Fruit fly (Drosophila melanogaster) whole organism, embryonic: Measurements from ENCODE around the gene S-Lap4.

Experiments used
- Atf-2 ChIP-seq: fragments of 200-800 bp; sonication (Bioruptor generic); optimal IDR thresholded peaks from 2 replicates; lab custom pipeline; 2016; ENCODE audit warnings: missing biosample characterization, missing genetic modification characterization
- CG10147 ChIP-seq: fragments of 200-800 bp; sonication (Bioruptor generic); optimal IDR thresholded peaks from 2 replicates; lab custom pipeline; 2019; ENCODE audit warnings: missing biosample characterization, mild to moderate bottlenecking, missing genetic modification characterization, moderate library complexity
- CG10209 ChIP-seq: fragments of 200-800 bp; sonication (Bioruptor generic); optimal IDR thresholded peaks from 3 replicates; lab custom pipeline; 2017; ENCODE audit warnings: missing biosample characterization, mild to moderate bottlenecking, missing genetic modification characterization, missing genetic modification reagents
- CG10431 ChIP-seq: fragments of 200-800 bp; sonication (Bioruptor generic); optimal IDR thresholded peaks from 3 replicates; lab custom pipeline; 2018; ENCODE audit warnings: missing biosample characterization, mild to moderate bottlenecking, missing genetic modification characterization
- CG10959 ChIP-seq: fragments of 200-800 bp; sonication (Bioruptor generic); IDR thresholded peaks from 2 replicates; pipeline ENCODE4 v1.3.6; 2022; ENCODE audit warnings: missing biosample characterization, missing genetic modification characterization
- CG11695 ChIP-seq: fragments of 200-800 bp; sonication (Bioruptor generic); IDR thresholded peaks from 3 replicates; pipeline ENCODE4 v1.3.6; 2022; ENCODE audit warnings: missing biosample characterization, missing genetic modification characterization
- CG12104 ChIP-seq: fragments of 200-800 bp; sonication (Bioruptor generic); optimal IDR thresholded peaks from 3 replicates; lab custom pipeline; 2016; ENCODE audit warnings: missing biosample characterization, missing genetic modification characterization
- CG14014 ChIP-seq: fragments of 200-800 bp; sonication (Bioruptor generic); IDR thresholded peaks from 2 replicates; pipeline ENCODE4 v1.3.6; 2022; ENCODE audit warnings: missing biosample characterization, missing genetic modification characterization
- CG14860 ChIP-seq: fragments of 200-800 bp; sonication (Bioruptor generic); IDR thresholded peaks from 3 replicates; pipeline ENCODE4 v1.3.6; 2022; ENCODE audit warnings: missing biosample characterization, missing genetic modification characterization; ENCODE audit not compliant: partially characterized antibody
- CG17359 ChIP-seq: fragments of 200-800 bp; sonication (Bioruptor generic); optimal IDR thresholded peaks from 3 replicates; lab custom pipeline; 2018; ENCODE audit warnings: missing biosample characterization, mild to moderate bottlenecking, missing genetic modification characterization, moderate library complexity
- CG2202 ChIP-seq: fragments of 200-800 bp; sonication (Bioruptor generic); optimal IDR thresholded peaks from 2 replicates; lab custom pipeline; 2018; ENCODE audit warnings: missing biosample characterization, mild to moderate bottlenecking, missing genetic modification characterization
- CG2875 ChIP-seq: fragments of 200-800 bp; sonication (Bioruptor generic); optimal IDR thresholded peaks from 2 replicates; lab custom pipeline; 2017; ENCODE audit warnings: missing biosample characterization, mild to moderate bottlenecking, missing genetic modification characterization, missing genetic modification reagents
- CG30403 ChIP-seq: fragments of 200-800 bp; sonication (Bioruptor generic); optimal IDR thresholded peaks from 3 replicates; lab custom pipeline; 2016; ENCODE audit warnings: missing biosample characterization, missing genetic modification characterization
- CG31441 ChIP-seq: fragments of 200-800 bp; sonication (Bioruptor generic); IDR thresholded peaks from 2 replicates; pipeline ENCODE4 v1.3.6; 2022; ENCODE audit warnings: missing biosample characterization, missing genetic modification characterization
- CG32767 ChIP-seq: fragments of 200-800 bp; sonication (Bioruptor generic); IDR thresholded peaks from 2 replicates; pipeline ENCODE4 v1.3.6; 2022; ENCODE audit warnings: missing biosample characterization, missing genetic modification characterization
- CG4282 ChIP-seq: fragments of 200-800 bp; sonication (Bioruptor generic); optimal IDR thresholded peaks from 2 replicates; lab custom pipeline; 2016; ENCODE audit warnings: missing biosample characterization, missing genetic modification characterization
- CG4854 ChIP-seq: fragments of 200-800 bp; sonication (Bioruptor generic); optimal IDR thresholded peaks from 2 replicates; lab custom pipeline; 2016; ENCODE audit warnings: missing biosample characterization, missing genetic modification characterization, inconsistent platforms
- CG6765 ChIP-seq: fragments of 200-800 bp; sonication (Bioruptor generic); optimal IDR thresholded peaks from 3 replicates; lab custom pipeline; 2017; ENCODE audit warnings: missing biosample characterization, mild to moderate bottlenecking, missing genetic modification characterization
- CG6813 ChIP-seq: fragments of 200-800 bp; sonication (Bioruptor generic); optimal IDR thresholded peaks from 2 replicates; lab custom pipeline; 2017; ENCODE audit warnings: missing biosample characterization, missing genetic modification characterization, mild to moderate bottlenecking, moderate library complexity, missing genetic modification reagents
- CG8281 ChIP-seq: fragments of 200-800 bp; sonication (Bioruptor generic); optimal IDR thresholded peaks from 2 replicates; lab custom pipeline; 2018; ENCODE audit warnings: missing biosample characterization, mild to moderate bottlenecking, missing genetic modification characterization, moderate library complexity
- CG8290 ChIP-seq, 3 experiments: fragments of 200-800 bp; sonication (Bioruptor generic); optimal IDR thresholded peaks; 2 replicates each; lab custom pipeline; 2016 to 2019; ENCODE audit warnings: missing biosample characterization in 3 of 3, missing genetic modification characterization in 3 of 3, mild to moderate bottlenecking in 2 of 3, moderate library complexity in 1 of 3
- D ChIP-seq, 2 experiments: fragments of 200-800 bp in 1 of 2; fragments of >200 bp in 1 of 2; sonication (Bioruptor generic) in 1 of 2; optimal IDR thresholded peaks; 2 replicates in 1 of 2; 3 replicates in 1 of 2; lab custom pipeline; 2017; ENCODE audit warnings: mild to moderate bottlenecking in 1 of 2, missing biosample characterization in 1 of 2, missing genetic modification characterization in 1 of 2, missing genetic modification reagents in 1 of 2
- Ets65A ChIP-seq: fragments of 200-800 bp; sonication (Bioruptor generic); peaks from one replicate; lab custom pipeline; 2016; ENCODE audit warnings: missing biosample characterization, missing genetic modification characterization
- Fer1 ChIP-seq: fragments of 200-800 bp; sonication (Bioruptor generic); optimal IDR thresholded peaks from 2 replicates; lab custom pipeline; 2017; ENCODE audit warnings: missing biosample characterization, mild to moderate bottlenecking, missing genetic modification characterization
- HLHmδ ChIP-seq: fragments of 200-800 bp; sonication (Bioruptor generic); optimal IDR thresholded peaks from 2 replicates; lab custom pipeline; 2018; ENCODE audit warnings: missing biosample characterization, mild to moderate bottlenecking, missing genetic modification characterization, moderate library complexity
- Hand ChIP-seq: fragments of 200-800 bp; sonication (Bioruptor generic); optimal IDR thresholded peaks from 2 replicates; lab custom pipeline; 2017; ENCODE audit warnings: mild to moderate bottlenecking, missing biosample characterization, missing genetic modification reagents, missing genetic modification characterization
- Hmr ChIP-seq: fragments of 200-800 bp; sonication (Bioruptor generic); optimal IDR thresholded peaks from 3 replicates; lab custom pipeline; 2017; ENCODE audit warnings: mild to moderate bottlenecking, missing biosample characterization, missing genetic modification reagents, missing genetic modification characterization
- Oli ChIP-seq: fragments of 200-800 bp; sonication (Bioruptor generic); optimal IDR thresholded peaks from 2 replicates; lab custom pipeline; 2018; ENCODE audit warnings: missing biosample characterization, mild to moderate bottlenecking, missing genetic modification characterization, moderate library complexity
- PHDP ChIP-seq: fragments of 200-800 bp; sonication (Bioruptor generic); optimal IDR thresholded peaks from 3 replicates; lab custom pipeline; 2018; ENCODE audit warnings: missing biosample characterization, mild to moderate bottlenecking, missing genetic modification characterization, moderate library complexity
- Rfx ChIP-seq: fragments of 200-800 bp; sonication (Bioruptor generic); IDR thresholded peaks from 2 replicates; pipeline ENCODE4 v1.3.6; 2022; ENCODE audit warnings: missing biosample characterization, missing genetic modification characterization
- Rx ChIP-seq: fragments of 200-800 bp; sonication (Bioruptor generic); IDR thresholded peaks from 2 replicates; pipeline ENCODE4 v1.3.6; 2022; ENCODE audit warnings: missing biosample characterization, missing genetic modification characterization
- Sox102F ChIP-seq: fragments of 200-800 bp; sonication (Bioruptor generic); optimal IDR thresholded peaks from 2 replicates; lab custom pipeline; 2018; ENCODE audit warnings: missing biosample characterization, mild to moderate bottlenecking, missing genetic modification characterization, moderate library complexity
- TFAM ChIP-seq: fragments of 200-800 bp; sonication (Bioruptor generic); optimal IDR thresholded peaks from 2 replicates; lab custom pipeline; 2017; ENCODE audit warnings: missing biosample characterization, missing genetic modification characterization, inconsistent platforms
- Trl ChIP-seq, 3 experiments: fragments of >200 bp in 2 of 3; fragments of 200-800 bp in 1 of 3; sonication (Bioruptor generic) in 1 of 3; optimal IDR thresholded peaks; 2 replicates in 1 of 3; 3 replicates in 2 of 3; lab custom pipeline; 2016 to 2017; ENCODE audit warnings: missing biosample characterization in 1 of 3, missing genetic modification characterization in 1 of 3
- abd-A ChIP-seq: fragments of 200-800 bp; sonication (Bioruptor generic); optimal IDR thresholded peaks from 3 replicates; lab custom pipeline; 2019; ENCODE audit warnings: missing biosample characterization, mild to moderate bottlenecking, missing genetic modification characterization, moderate library complexity
- caup ChIP-seq: fragments of 200-800 bp; sonication (Bioruptor generic); optimal IDR thresholded peaks from 3 replicates; lab custom pipeline; 2017; ENCODE audit warnings: missing biosample characterization, mild to moderate bottlenecking, missing genetic modification characterization, moderate library complexity; ENCODE audit not compliant: severe bottlenecking
- cwo ChIP-seq: fragments of 200-800 bp; sonication (Bioruptor generic); optimal IDR thresholded peaks from 3 replicates; lab custom pipeline; 2017; ENCODE audit warnings: missing biosample characterization, missing genetic modification characterization, mild to moderate bottlenecking, moderate library complexity, missing genetic modification reagents
- dati ChIP-seq: fragments of 200-800 bp; sonication (Bioruptor generic); IDR thresholded peaks from 2 replicates; pipeline ENCODE4 v1.3.6; 2022; ENCODE audit warnings: missing biosample characterization, missing genetic modification characterization
- ewg ChIP-seq: fragments of 200-800 bp; sonication (Bioruptor generic); optimal IDR thresholded peaks from 3 replicates; lab custom pipeline; 2017; ENCODE audit warnings: mild to moderate bottlenecking, missing biosample characterization, missing genetic modification reagents, missing genetic modification characterization
- fd64A ChIP-seq: fragments of 200-800 bp; sonication (Bioruptor generic); optimal IDR thresholded peaks from 3 replicates; lab custom pipeline; 2018; ENCODE audit warnings: missing biosample characterization, mild to moderate bottlenecking, missing genetic modification characterization
- gsb-n ChIP-seq: fragments of 200-800 bp; sonication (Bioruptor generic); optimal IDR thresholded peaks from 3 replicates; lab custom pipeline; 2018; ENCODE audit warnings: missing biosample characterization, mild to moderate bottlenecking, missing genetic modification characterization
- lab ChIP-seq: fragments of 200-800 bp; sonication (Bioruptor generic); optimal IDR thresholded peaks from 3 replicates; lab custom pipeline; 2017; ENCODE audit warnings: missing biosample characterization, missing genetic modification characterization, mild to moderate bottlenecking, moderate library complexity, missing genetic modification reagents
- lbe ChIP-seq: fragments of 200-800 bp; sonication (Bioruptor generic); optimal IDR thresholded peaks from 2 replicates; lab custom pipeline; 2016; ENCODE audit warnings: missing biosample characterization, mild to moderate bottlenecking, missing genetic modification characterization
- mam ChIP-seq: fragments of 200-800 bp; sonication (Bioruptor generic); optimal IDR thresholded peaks from 3 replicates; lab custom pipeline; 2016; ENCODE audit warnings: missing biosample characterization, missing genetic modification characterization
- nmo ChIP-seq: fragments of 200-800 bp; sonication (Bioruptor generic); optimal IDR thresholded peaks from 2 replicates; lab custom pipeline; 2018; ENCODE audit warnings: missing biosample characterization, mild to moderate bottlenecking, missing genetic modification characterization, moderate library complexity
- pfk ChIP-seq: fragments of 200-800 bp; sonication (Bioruptor generic); optimal IDR thresholded peaks from 2 replicates; lab custom pipeline; 2018; ENCODE audit warnings: missing biosample characterization, mild to moderate bottlenecking, missing genetic modification characterization, moderate library complexity
- ranshi ChIP-seq: fragments of 200-800 bp; sonication (Bioruptor generic); IDR thresholded peaks from 2 replicates; pipeline ENCODE4 v1.3.6; 2022; ENCODE audit warnings: missing biosample characterization, missing genetic modification characterization
- tgo ChIP-seq: fragments of 200-800 bp; sonication (Bioruptor generic); IDR thresholded peaks from 3 replicates; pipeline ENCODE4 v1.3.6; 2022; ENCODE audit warnings: missing biosample characterization, missing genetic modification characterization

Gene S-Lap4

DNA sequence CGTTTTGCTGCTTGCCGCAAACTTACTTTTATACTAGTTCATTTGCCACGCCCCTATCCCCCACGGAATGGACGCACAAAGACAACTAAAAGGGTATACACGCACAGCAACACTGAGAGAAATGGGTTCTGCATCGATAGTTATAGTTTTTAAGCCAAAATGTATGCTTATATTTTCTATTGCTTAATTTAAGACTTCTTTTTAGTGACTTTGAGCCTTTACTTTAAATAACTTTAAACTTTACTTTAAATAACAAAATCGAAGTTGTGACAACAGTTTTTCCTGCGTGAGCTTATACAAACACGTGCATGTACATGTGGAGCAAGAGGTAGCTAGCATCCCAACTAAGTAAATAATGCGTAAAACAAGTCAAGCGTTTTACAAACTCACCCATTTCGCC is 8.2 kb upstream of the S-Lap4 start (continued):
- TF ChIP-seq lab (GFP tag; lab: Kevin White, UChicago) (peak; percentile 57), Sox102F (GFP tag; lab: Kevin White, UChicago) (peak; percentile 6), Atf-2 (GFP tag; lab: Kevin White, UChicago) (no peak), CG32767 (0 out of 2 replicates have a peak, but pooled peaks have one; percentile 19), CG14014 (GFP tag; lab: Robert Waterston, UW) (0 out of 2 replicates have a peak, but pooled peaks have one; percentile 33), CG11695 (peak; percentile 37; the same call in 1 of the 3 replicates), Oli (tag; lab: Kevin White, UChicago) (peak; percentile 8), Hand (GFP tag; lab: Kevin White, UChicago) (peak; percentile 2), cwo (GFP tag; lab: Kevin White, UChicago) (peak; percentile 64), Rfx (GFP tag; lab: Robert Waterston, UW) (peak; percentile 29; the same call in 1 of the 2 replicates), CG10147 (GFP tag; lab: Kevin White, UChicago) (peak; percentile 15), CG31441 (GFP tag; lab: Robert Waterston, UW) (0 out of 2 replicates have a peak, but pooled peaks have one; percentile 18), PHDP (tag; lab: Kevin White, UChicago) (peak; percentile 4), CG2202 (tag; lab: Kevin White, UChicago) (no peak), CG8281 (tag; lab: Kevin White, UChicago) (peak; percentile 5), CG6813 (GFP tag; lab: Kevin White, UChicago) (no peak), TFAM (GFP tag; lab: Kevin White, UChicago) (no peak), tgo (GFP tag; lab: Robert Waterston, UW) (peak; percentile 42; the same call in 1 of the 3 replicates), CG6765 (no peak), gsb-n (no peak), mam (GFP tag; lab: Kevin White, UChicago) (peak; percentile 32), dati (GFP tag; lab: Robert Waterston, UW) (no peak), caup (peak; percentile 15), nmo (GFP tag; lab: Kevin White, UChicago) (peak; percentile 1), Ets65A (GFP tag; lab: Kevin White, UChicago) (peak; percentile 89), ranshi (GFP tag; lab: Robert Waterston, UW) (0 out of 2 replicates have a peak, but pooled peaks have one; percentile 22), CG30403 (GFP tag; lab: Kevin White, UChicago) (peak; percentile 19), Fer1 (GFP tag; lab: Kevin White, UChicago) (peak; percentile 49), D (optimal IDR thresholded peaks at IDR 0.05; lab: Kevin White, UChicago) (no peak), D (GFP tag; optimal IDR thresholded peaks at IDR 0.05; lab: Kevin White, UChicago) (no peak), CG17359 (tag; lab: Kevin White, UChicago) (peak; percentile 42)

DNA sequence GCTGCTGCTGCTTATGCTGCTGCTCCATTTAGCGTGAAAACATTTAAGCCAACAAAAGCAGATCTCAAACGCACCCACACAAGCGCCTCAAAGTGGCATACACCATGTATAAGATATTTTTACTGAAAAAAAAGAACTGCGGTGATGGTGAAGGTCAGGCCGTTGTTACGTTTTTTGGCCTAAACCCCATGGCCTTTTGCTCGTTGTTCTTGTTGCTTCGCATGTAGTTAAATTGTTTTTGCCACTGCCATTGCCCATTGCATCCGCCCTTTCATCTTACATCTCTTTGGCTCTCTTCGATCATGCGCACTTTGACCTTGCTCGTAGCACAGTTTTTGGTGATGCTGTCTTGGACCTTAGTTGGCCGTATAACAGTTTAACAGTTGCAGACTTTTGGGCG is 5.2 kb upstream of the S-Lap4 start:
- TF ChIP-seq CG10431 (GFP tag; lab: Kevin White, UChicago) (peak; percentile 82), CG2875 (GFP tag; lab: Kevin White, UChicago) (no peak), pfk (no peak), lbe (GFP tag; lab: Kevin White, UChicago) (no peak), fd64A (GFP tag; lab: Kevin White, UChicago) (no peak), CG10209 (no peak), CG14860 (GFP tag; lab: Robert Waterston, UW) (no peak), abd-A (tag; lab: Kevin White, UChicago) (peak; percentile 69), CG8290 (GFP tag; optimal IDR thresholded peaks at IDR 0.05; lab: Kevin White, UChicago) (no peak), CG8290 (tag; optimal IDR thresholded peaks at IDR 0.05; lab: Kevin White, UChicago) (peak in 1 of 2 experiments; percentile 44), Ets65A (GFP tag; lab: Kevin White, UChicago) (peak; percentile 54), CG4282 (no peak), CG12104 (GFP tag; lab: Kevin White, UChicago) (no peak), ewg (peak; percentile 33), Trl (optimal IDR thresholded peaks at IDR 0.05; lab: Kevin White, UChicago) (peak in 1 of 2 experiments; percentile 3), Trl (GFP tag; optimal IDR thresholded peaks at IDR 0.05; lab: Kevin White, UChicago) (no peak), ranshi (GFP tag; lab: Robert Waterston, UW) (no peak), CG10959 (GFP tag; lab: Robert Waterston, UW) (no peak), HLHmδ (no peak), Hmr (no peak), Rx (GFP tag; lab: Robert Waterston, UW) (no peak), CG4854 (GFP tag; lab: Kevin White, UChicago) (no peak)
